Worm (Caenorhabditis elegans) whole organism, midembryonic: ENCODE data around the gene C17A2.7.

Experiments used
- T22C8.4 ChIP-seq: fragments of 200-800 bp; sonication (Bioruptor generic); IDR thresholded peaks from 2 replicates; pipeline ENCODE4 v1.3.6; 2022; ENCODE audit warnings: missing genetic modification characterization, missing compliant biosample characterization
- flt-1 ChIP-seq: fragments of 200-800 bp; sonication (Bioruptor generic); IDR thresholded peaks from 2 replicates; pipeline ENCODE4 v1.3.6; 2022; ENCODE audit warnings: missing genetic modification characterization, missing compliant biosample characterization

DNA sequence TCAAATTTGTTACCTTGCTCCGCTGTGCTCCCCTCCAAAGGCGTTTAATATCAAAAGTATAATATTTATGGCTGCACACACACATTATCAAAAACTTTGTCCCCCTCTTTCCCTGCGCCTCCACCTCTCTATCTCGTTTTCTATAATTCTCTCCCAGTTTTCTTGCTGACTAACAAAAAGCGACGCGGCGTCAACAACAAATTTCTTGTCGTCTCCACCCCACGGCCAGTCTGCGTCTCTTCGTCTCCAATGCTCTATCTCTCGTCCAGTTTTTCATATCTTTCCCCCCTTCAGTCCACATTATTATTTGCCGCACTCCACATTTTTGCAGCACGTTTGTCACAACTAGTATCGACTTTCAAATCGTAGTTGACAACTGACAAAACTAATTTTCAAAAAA, 32.7 kb downstream of the C17A2.7 start:
- TF ChIP-seq T22C8.4 (GFP tag; lab: Robert Waterston, UW) (no peak), flt-1 (GFP tag; lab: Robert Waterston, UW) (no peak)
